Worm (Caenorhabditis elegans) whole organism, L1 larva: ENCODE data around the gene spe-41.

ENCODE experiments used
- C34B4.2 ChIP-seq: sonication (generic microtip); optimal IDR thresholded peaks from 2 replicates; lab custom pipeline; 2017; ENCODE audit warnings: mild to moderate bottlenecking, missing genetic modification characterization, missing compliant biosample characterization
- alr-1 ChIP-seq: fragments of 200-800 bp; sonication (Bioruptor generic); optimal IDR thresholded peaks from 2 replicates; lab custom pipeline; 2018; ENCODE audit warnings: borderline replicate concordance, mild to moderate bottlenecking, missing genetic modification characterization, missing compliant biosample characterization
- aly-2 ChIP-seq: fragments of 150-350 bp; optimal IDR thresholded peaks from 2 replicates; lab custom pipeline; 2014; ENCODE audit warnings: missing biosample characterization, missing genetic modification characterization
- lin-15B ChIP-seq: fragments of 150-350 bp; sonication (generic microtip); optimal IDR thresholded peaks from 3 replicates; lab custom pipeline; 2014; ENCODE audit warnings: missing biosample characterization, missing genetic modification characterization
- lin-39 ChIP-seq: fragments of 150-350 bp; optimal IDR thresholded peaks from 2 replicates; lab custom pipeline; 2014; ENCODE audit warnings: missing biosample characterization, missing genetic modification reagents, missing genetic modification characterization
- lsy-2 ChIP-seq, 2 experiments: fragments of 150-350 bp; optimal IDR thresholded peaks; 2 replicates each; lab custom pipeline; 2014; ENCODE audit warnings: missing biosample characterization in 2 of 2, missing genetic modification characterization in 2 of 2
- nhr-28 ChIP-seq: fragments of 150-350 bp; optimal IDR thresholded peaks from 2 replicates; lab custom pipeline; 2014; ENCODE audit warnings: missing biosample characterization, missing genetic modification characterization
- nhr-90 ChIP-seq: sonication (generic microtip); optimal IDR thresholded peaks from 2 replicates; lab custom pipeline; 2016; ENCODE audit warnings: mild to moderate bottlenecking, missing genetic modification characterization, missing compliant biosample characterization; ENCODE audit not compliant: poor library complexity
- pqm-1 ChIP-seq: sonication (generic microtip); optimal IDR thresholded peaks from 3 replicates; lab custom pipeline; 2017; ENCODE audit warnings: missing biosample characterization, missing genetic modification characterization
- sup-37 ChIP-seq: fragments of 200-800 bp; sonication (Bioruptor generic); optimal IDR thresholded peaks from 2 replicates; lab custom pipeline; 2018; ENCODE audit warnings: mild to moderate bottlenecking, missing genetic modification characterization, missing compliant biosample characterization
- unc-62 ChIP-seq: fragments of 150-350 bp; optimal IDR thresholded peaks from 2 replicates; lab custom pipeline; 2014; ENCODE audit warnings: missing biosample characterization, missing genetic modification reagents, missing genetic modification characterization

DNA sequence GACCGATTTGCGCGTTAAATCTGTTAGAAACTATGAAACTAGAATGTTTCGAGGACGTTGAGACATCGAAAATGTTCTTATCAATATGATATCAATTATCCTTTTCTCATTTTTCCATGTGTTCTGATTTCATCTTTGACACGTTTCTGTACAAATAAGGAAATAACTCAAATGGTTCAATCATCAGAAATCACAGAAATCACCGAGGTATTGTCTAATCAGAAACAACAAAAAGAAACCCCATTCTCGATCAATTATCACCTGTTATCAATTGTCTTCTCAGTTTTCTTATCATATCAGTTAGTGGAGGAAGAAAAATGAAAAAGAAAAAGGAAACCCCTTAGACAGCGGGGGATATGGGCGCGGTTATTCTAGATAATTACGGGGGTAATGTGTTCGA, 8.9 kb downstream of the spe-41 start:
- TF ChIP-seq aly-2 (tag; lab: Kevin White, UChicago) (no peak), lin-39 (tag; lab: Kevin White, UChicago) (no peak), pqm-1 (tag; lab: Kevin White, UChicago) (no peak), nhr-28 (no peak), unc-62 (GFP tag; lab: Kevin White, UChicago) (no peak), alr-1 (tag; lab: Kevin White, UChicago) (no peak), lsy-2 (tag; optimal IDR thresholded peaks at IDR 0.05; lab: Kevin White, UChicago) (no peak), sup-37 (GFP tag; lab: Kevin White, UChicago) (no peak), C34B4.2 (tag; lab: Kevin White, UChicago) (no peak), nhr-90 (tag; lab: Kevin White, UChicago) (peak; percentile 0), lin-15B (tag; lab: Kevin White, UChicago) (no peak)
